Worm (Caenorhabditis elegans): ENCODE results near the gene act-1.

DNA sequence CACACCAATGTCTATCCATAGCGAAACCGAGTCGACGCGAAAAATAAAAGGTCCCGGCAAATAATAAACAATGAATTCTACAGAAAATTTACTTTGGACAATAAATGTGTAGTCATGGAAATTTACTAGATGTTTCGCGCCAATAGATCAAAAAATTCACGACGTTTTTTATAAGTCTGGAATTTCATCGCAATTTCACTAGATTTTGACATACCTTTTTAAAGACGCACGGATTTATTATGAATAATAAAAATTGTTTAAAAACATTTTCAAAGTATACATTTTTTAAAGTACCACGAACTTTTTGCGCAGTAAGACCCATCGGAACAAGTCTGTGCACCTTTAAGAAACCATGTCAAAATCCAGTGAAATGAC, 4.8 kb upstream of the act-1 start:
- TF ChIP-seq mls-2 (tag; optimal IDR thresholded peaks at IDR 0.05): no peak
- TF ChIP-seq ceh-39 (tag; optimal IDR thresholded peaks at IDR 0.05): no peak
- no peak for TF ChIP-seq nhr-76 (tag; optimal IDR thresholded peaks at IDR 0.05)
- TF ChIP-seq drap-1 (GFP tag; optimal IDR thresholded peaks at IDR 0.05): no peak
- no peak for TF ChIP-seq nhr-28 (tag; optimal IDR thresholded peaks at IDR 0.05)
- no peak for TF ChIP-seq pha-4 (tag; optimal IDR thresholded peaks at IDR 0.05)
- no peak for TF ChIP-seq elt-3 (tag; optimal IDR thresholded peaks at IDR 0.05)
- no peak for TF ChIP-seq nhr-237 (tag; optimal IDR thresholded peaks at IDR 0.05)
- no peak for TF ChIP-seq lsy-2 (tag; optimal IDR thresholded peaks at IDR 0.05)
- no peak for TF ChIP-seq ces-1 (GFP tag; optimal IDR thresholded peaks at IDR 0.05)
- TF ChIP-seq hlh-1 (tag; optimal IDR thresholded peaks at IDR 0.05): no peak
- no peak for TF ChIP-seq nhr-12 (tag; optimal IDR thresholded peaks at IDR 0.05)
